Worm (Caenorhabditis elegans) whole organism, L1 larva: ENCODE measurements around the gene col-127.
A peak's percentile ranks its signal among the peaks of the same experiment; 100 is the strongest.

ENCODE experiments used
- C16A3.4 ChIP-seq: fragments of 150-350 bp; optimal IDR thresholded peaks from 2 replicates; lab custom pipeline; 2014; ENCODE audit warnings: missing biosample characterization, missing genetic modification characterization
- C34B4.2 ChIP-seq: sonication (generic microtip); optimal IDR thresholded peaks from 2 replicates; lab custom pipeline; 2017; ENCODE audit warnings: mild to moderate bottlenecking, missing genetic modification characterization, missing compliant biosample characterization
- F16B12.6 ChIP-seq: fragments of 150-350 bp; optimal IDR thresholded peaks from 2 replicates; lab custom pipeline; 2014; ENCODE audit warnings: missing biosample characterization, missing genetic modification characterization
- Y116A8C.19 ChIP-seq: sonication (generic microtip); optimal IDR thresholded peaks from 2 replicates; lab custom pipeline; 2016; ENCODE audit warnings: missing compliant biosample characterization, missing genetic modification characterization, borderline replicate concordance
- ama-1 ChIP-seq: fragments of 150-350 bp; optimal IDR thresholded peaks from 2 replicates; lab custom pipeline; 2014
- blmp-1 ChIP-seq: fragments of 150-350 bp; optimal IDR thresholded peaks from 2 replicates; lab custom pipeline; 2014; ENCODE audit warnings: missing biosample characterization, missing genetic modification characterization
- ceh-8 ChIP-seq: fragments of 200-800 bp; sonication (Bioruptor generic); optimal IDR thresholded peaks from 2 replicates; lab custom pipeline; 2018; ENCODE audit warnings: mild to moderate bottlenecking, missing genetic modification characterization, moderate library complexity, missing compliant biosample characterization
- ceh-82 ChIP-seq, 3 experiments: fragments of 150-350 bp in 1 of 3; sonication (generic microtip) in 2 of 3; optimal IDR thresholded peaks; 2 replicates each; lab custom pipeline; 2014 to 2017; ENCODE audit warnings: missing biosample characterization in 3 of 3, missing genetic modification characterization in 3 of 3
- ceh-88 ChIP-seq: fragments of 200-800 bp; sonication (Bioruptor generic); IDR thresholded peaks from 2 replicates; pipeline ENCODE4 v1.3.6; 2022; ENCODE audit warnings: missing genetic modification characterization, missing compliant biosample characterization
- dpl-1 ChIP-seq, 3 experiments: fragments of 150-350 bp in 2 of 3; sonication (generic microtip) in 1 of 3; optimal IDR thresholded peaks; 2 replicates each; lab custom pipeline; 2014 to 2017; ENCODE audit warnings: missing biosample characterization in 3 of 3, missing genetic modification characterization in 3 of 3, missing genetic modification reagents in 3 of 3
- dsc-1 ChIP-seq: sonication (generic microtip); optimal IDR thresholded peaks from 2 replicates; lab custom pipeline; 2016; ENCODE audit warnings: mild to moderate bottlenecking, missing genetic modification characterization, missing compliant biosample characterization
- efl-1 ChIP-seq, 4 experiments: fragments of 150-350 bp; optimal IDR thresholded peaks in 3 of 4; peaks in 1 of 4; 1 replicate in 1 of 4; 2 replicates in 3 of 4; lab custom pipeline; 2014; ENCODE audit warnings: missing biosample characterization in 2 of 4, missing genetic modification characterization in 2 of 4, missing genetic modification reagents in 2 of 4
- egl-13 ChIP-seq: sonication (generic microtip); optimal IDR thresholded peaks from 2 replicates; lab custom pipeline; 2016; ENCODE audit warnings: missing genotype, missing genetic modification reagents, missing genetic modification characterization, missing compliant biosample characterization
- egl-27 ChIP-seq, 2 experiments: fragments of 150-350 bp in 1 of 2; sonication (generic microtip); optimal IDR thresholded peaks; 3 replicates each; lab custom pipeline; 2017 to 2018; ENCODE audit warnings: missing biosample characterization in 2 of 2, missing genetic modification characterization in 2 of 2, missing genetic modification reagents in 2 of 2
- elt-2 ChIP-seq: sonication (generic microtip); optimal IDR thresholded peaks from 2 replicates; lab custom pipeline; 2016; ENCODE audit warnings: missing genetic modification characterization, mild to moderate bottlenecking, inconsistent platforms, missing compliant biosample characterization, missing genetic modification reagents
- fkh-8 ChIP-seq: sonication (generic microtip); optimal IDR thresholded peaks from 2 replicates; lab custom pipeline; 2016; ENCODE audit warnings: mild to moderate bottlenecking, missing genetic modification characterization, missing compliant biosample characterization
- hpl-2 ChIP-seq: fragments of 150-350 bp; optimal IDR thresholded peaks from 2 replicates; lab custom pipeline; 2014; ENCODE audit warnings: missing biosample characterization, missing genetic modification reagents, missing genetic modification characterization
- lin-14 ChIP-seq: fragments of 200-800 bp; sonication (Bioruptor generic); optimal IDR thresholded peaks from 2 replicates; lab custom pipeline; 2018; ENCODE audit warnings: mild to moderate bottlenecking, missing genetic modification characterization, moderate library complexity, missing compliant biosample characterization
- lin-15B ChIP-seq: fragments of 150-350 bp; sonication (generic microtip); optimal IDR thresholded peaks from 3 replicates; lab custom pipeline; 2014; ENCODE audit warnings: missing biosample characterization, missing genetic modification characterization
- lin-35 ChIP-seq, 2 experiments: fragments of 150-350 bp; optimal IDR thresholded peaks; 2 replicates each; lab custom pipeline; 2014; ENCODE audit warnings: missing biosample characterization in 2 of 2, missing genetic modification characterization in 2 of 2, missing genetic modification reagents in 2 of 2
- lir-3 ChIP-seq: sonication (generic microtip); optimal IDR thresholded peaks from 2 replicates; lab custom pipeline; 2016; ENCODE audit warnings: mild to moderate bottlenecking, missing genetic modification characterization, moderate library complexity, missing compliant biosample characterization; ENCODE audit not compliant: poor library complexity
- lsy-2 ChIP-seq, 2 experiments: fragments of 150-350 bp; optimal IDR thresholded peaks; 2 replicates each; lab custom pipeline; 2014; ENCODE audit warnings: missing biosample characterization in 2 of 2, missing genetic modification characterization in 2 of 2
- mdl-1 ChIP-seq, 2 experiments: fragments of 150-350 bp; optimal IDR thresholded peaks; 2 replicates each; lab custom pipeline; 2014 to 2017; ENCODE audit warnings: missing biosample characterization in 2 of 2, missing genetic modification characterization in 2 of 2, inconsistent platforms in 1 of 2
- mef-2 ChIP-seq: fragments of 150-350 bp; optimal IDR thresholded peaks from 2 replicates; lab custom pipeline; 2014; ENCODE audit warnings: missing biosample characterization, missing genetic modification characterization
- mep-1 ChIP-seq: fragments of 150-350 bp; optimal IDR thresholded peaks from 2 replicates; lab custom pipeline; 2014; ENCODE audit warnings: missing biosample characterization, missing genetic modification characterization
- nhr-11 ChIP-seq: fragments of 150-350 bp; optimal IDR thresholded peaks from 2 replicates; lab custom pipeline; 2014; ENCODE audit warnings: missing biosample characterization, missing genetic modification characterization
- nhr-237 ChIP-seq: fragments of 150-350 bp; optimal IDR thresholded peaks from 2 replicates; lab custom pipeline; 2014; ENCODE audit warnings: missing biosample characterization, missing genetic modification characterization
- nhr-28 ChIP-seq: fragments of 150-350 bp; optimal IDR thresholded peaks from 2 replicates; lab custom pipeline; 2014; ENCODE audit warnings: missing biosample characterization, missing genetic modification characterization
- nhr-85 ChIP-seq: sonication (generic microtip); peaks from one replicate; lab custom pipeline; 2016; ENCODE audit warnings: missing genetic modification characterization, inconsistent platforms, missing compliant biosample characterization
- nhr-90 ChIP-seq: sonication (generic microtip); optimal IDR thresholded peaks from 2 replicates; lab custom pipeline; 2016; ENCODE audit warnings: mild to moderate bottlenecking, missing genetic modification characterization, missing compliant biosample characterization; ENCODE audit not compliant: poor library complexity
- pax-3 ChIP-seq: fragments of 200-800 bp; sonication (Bioruptor generic); optimal IDR thresholded peaks from 2 replicates; lab custom pipeline; 2018; ENCODE audit warnings: mild to moderate bottlenecking, missing genetic modification characterization, moderate library complexity, missing compliant biosample characterization
- pqm-1 ChIP-seq: sonication (generic microtip); optimal IDR thresholded peaks from 3 replicates; lab custom pipeline; 2017; ENCODE audit warnings: missing biosample characterization, missing genetic modification characterization
- rnt-1 ChIP-seq: sonication (generic microtip); optimal IDR thresholded peaks from 2 replicates; lab custom pipeline; 2016; ENCODE audit warnings: mild to moderate bottlenecking, missing genetic modification characterization, moderate library complexity, missing compliant biosample characterization
- snpc-4 ChIP-seq: fragments of 150-350 bp; optimal IDR thresholded peaks from 2 replicates; lab custom pipeline; 2014; ENCODE audit warnings: missing biosample characterization, missing genetic modification characterization
- snu-23 ChIP-seq: sonication (generic microtip); optimal IDR thresholded peaks from 2 replicates; lab custom pipeline; 2016; ENCODE audit warnings: missing genetic modification characterization, missing compliant biosample characterization
- sox-4 ChIP-seq: sonication (generic microtip); optimal IDR thresholded peaks from 2 replicates; lab custom pipeline; 2016; ENCODE audit warnings: missing genetic modification characterization, missing compliant biosample characterization
- sup-37 ChIP-seq: fragments of 200-800 bp; sonication (Bioruptor generic); optimal IDR thresholded peaks from 2 replicates; lab custom pipeline; 2018; ENCODE audit warnings: mild to moderate bottlenecking, missing genetic modification characterization, missing compliant biosample characterization
- tbx-2 ChIP-seq: sonication (generic microtip); optimal IDR thresholded peaks from 2 replicates; lab custom pipeline; 2016; ENCODE audit warnings: missing genetic modification characterization, missing compliant biosample characterization
- tlp-1 ChIP-seq: fragments of 150-350 bp; optimal IDR thresholded peaks from 2 replicates; lab custom pipeline; 2014; ENCODE audit warnings: missing biosample characterization, missing genetic modification characterization
- unc-130 ChIP-seq: fragments of 150-350 bp; optimal IDR thresholded peaks from 2 replicates; lab custom pipeline; 2017; ENCODE audit warnings: missing biosample characterization, missing genetic modification characterization, inconsistent platforms
- unc-30 ChIP-seq: sonication (generic microtip); optimal IDR thresholded peaks from 2 replicates; lab custom pipeline; 2017; ENCODE audit warnings: missing biosample characterization, missing genetic modification characterization
- unc-86 ChIP-seq: sonication (generic microtip); optimal IDR thresholded peaks from 2 replicates; lab custom pipeline; 2016; ENCODE audit warnings: missing genetic modification characterization, missing compliant biosample characterization
- unc-98 ChIP-seq: fragments of 200-800 bp; sonication (Bioruptor generic); IDR thresholded peaks from 2 replicates; pipeline ENCODE4 v1.3.6; 2022; ENCODE audit warnings: missing genetic modification characterization, missing compliant biosample characterization
- xbp-1 ChIP-seq: sonication (generic microtip); optimal IDR thresholded peaks from 2 replicates; lab custom pipeline; 2016; ENCODE audit warnings: missing genetic modification characterization, missing compliant biosample characterization

The col-127 gene

ce11 chrIV:11306548-11306947, 40.6 kb upstream of the col-127 start, which contains the start of gene B0035.13:
TSS of gene B0035.13 (minus strand) at chrIV:11306720.
- TF ChIP-seq unc-86 (tag; lab: Kevin White, UChicago) (no peak), elt-2 (tag; lab: Kevin White, UChicago) (peak; percentile 42), rnt-1 (tag; lab: Kevin White, UChicago) (no peak), mef-2 (tag; lab: Kevin White, UChicago) (no peak), efl-1 (optimal IDR thresholded peaks at IDR 0.05; lab: Kevin White, UChicago) (no peak), efl-1 (GFP tag; optimal IDR thresholded peaks at IDR 0.05 in 1 of 2; lab: Kevin White, UChicago) (peak in 1 of 2 experiments; percentile 19)
- TF ChIP-seq, all 84 proteins: peak for 2

- TF ChIP-seq lir-3 (tag; lab: Kevin White, UChicago) (no peak), fkh-8 (tag; lab: Kevin White, UChicago) (no peak), dsc-1 (tag; lab: Kevin White, UChicago) (peak; percentile 55), elt-2 (tag; lab: Kevin White, UChicago) (no peak), efl-1 (optimal IDR thresholded peaks at IDR 0.05; lab: Kevin White, UChicago) (no peak), efl-1 (GFP tag; optimal IDR thresholded peaks at IDR 0.05 in 1 of 2; lab: Kevin White, UChicago) (peak in 1 of 2 experiments; percentile 67)
Measured at ce11 chrIV:11304970-11305369, 39.0 kb upstream of the col-127 start.

- no peak for TF ChIP-seq unc-30
- TF ChIP-seq xbp-1 (tag; lab: Kevin White, UChicago), result peak; percentile 61
- peak; percentile 21 to 23 for TF ChIP-seq lin-35 (GFP tag; optimal IDR thresholded peaks at IDR 0.05; lab: Kevin White, UChicago)
- TF ChIP-seq lsy-2 (tag; optimal IDR thresholded peaks at IDR 0.05; lab: Kevin White, UChicago), result peak; percentile 43 to 57
- TF ChIP-seq tlp-1 (tag; lab: Kevin White, UChicago), result no peak
- no peak for TF ChIP-seq pqm-1 (tag; lab: Kevin White, UChicago)
- no peak for TF ChIP-seq ceh-8 (GFP tag; lab: Kevin White, UChicago)
- peak in 2 of 3 experiments; percentile 19 to 39 for TF ChIP-seq ceh-82 (tag; optimal IDR thresholded peaks at IDR 0.05; lab: Kevin White, UChicago)
- TF ChIP-seq snpc-4 (tag; lab: Kevin White, UChicago), result peak; percentile 23
- TF ChIP-seq lin-14 (GFP tag; lab: Kevin White, UChicago), result peak; percentile 78
- TF ChIP-seq mdl-1 (tag; optimal IDR thresholded peaks at IDR 0.05; lab: Kevin White, UChicago), result peak in 1 of 2 experiments; percentile 12
- TF ChIP-seq ceh-88 (GFP tag; lab: Robert Waterston, UW), result no peak
- no peak for TF ChIP-seq unc-98 (GFP tag; lab: Robert Waterston, UW)
- TF ChIP-seq mep-1 (tag; lab: Kevin White, UChicago), result peak; percentile 37
- no peak for TF ChIP-seq egl-13 (tag; lab: Kevin White, UChicago)
- no peak for TF ChIP-seq nhr-237 (tag; lab: Kevin White, UChicago)
- TF ChIP-seq unc-130 (tag; lab: Kevin White, UChicago), result peak; percentile 16
- no peak for TF ChIP-seq nhr-85 (tag; lab: Kevin White, UChicago)
- TF ChIP-seq efl-1 (optimal IDR thresholded peaks at IDR 0.05; lab: Kevin White, UChicago), result peak; percentile 17 to 30
- TF ChIP-seq efl-1 (GFP tag; optimal IDR thresholded peaks at IDR 0.05 in 1 of 2; lab: Kevin White, UChicago), result peak; percentile 35 to 47
- TF ChIP-seq blmp-1 (tag; lab: Kevin White, UChicago), result peak; percentile 89
- TF ChIP-seq snu-23 (GFP tag; lab: Kevin White, UChicago), result peak; percentile 30
- no peak for TF ChIP-seq unc-86 (tag; lab: Kevin White, UChicago)
- TF ChIP-seq ama-1 (lab: Kevin White, UChicago), result no peak
- TF ChIP-seq nhr-11 (tag; lab: Kevin White, UChicago), result no peak
- peak; percentile 60 for TF ChIP-seq dsc-1 (tag; lab: Kevin White, UChicago)
- no peak for TF ChIP-seq sox-4 (tag; lab: Kevin White, UChicago)
- no peak for TF ChIP-seq Y116A8C.19 (tag; lab: Kevin White, UChicago)
- no peak for TF ChIP-seq egl-27 (tag; optimal IDR thresholded peaks at IDR 0.05; lab: Kevin White, UChicago)
- TF ChIP-seq nhr-90, result peak; percentile 17
- TF ChIP-seq tbx-2, result peak; percentile 16
- peak; percentile 32 for TF ChIP-seq rnt-1 (tag; lab: Kevin White, UChicago)
- no peak for TF ChIP-seq F16B12.6
- no peak for TF ChIP-seq nhr-28 (tag; lab: Kevin White, UChicago)
- peak; percentile 30 for TF ChIP-seq C16A3.4 (tag; lab: Kevin White, UChicago)
- TF ChIP-seq dpl-1 (GFP tag; optimal IDR thresholded peaks at IDR 0.05; lab: Kevin White, UChicago), result peak in 1 of 3 experiments; percentile 43
- no peak for TF ChIP-seq sup-37 (GFP tag; lab: Kevin White, UChicago)
- TF ChIP-seq pax-3 (tag; lab: Kevin White, UChicago), result no peak
- no peak for TF ChIP-seq lir-3 (tag; lab: Kevin White, UChicago)
- no peak for TF ChIP-seq hpl-2 (GFP tag; lab: Kevin White, UChicago)
- TF ChIP-seq C34B4.2 (tag; lab: Kevin White, UChicago), result no peak
- peak; percentile 26 for TF ChIP-seq lin-15B (tag; lab: Kevin White, UChicago)
Measured at ce11 chrIV:11298154-11299086, 32.4 kb upstream of the col-127 start, which contains the start of the genes B0035.15 and dnj-1. TSS of gene B0035.15 (minus strand) at chrIV:11298252. TSS of gene dnj-1 (plus strand) at chrIV:11299036.
